Fruit fly (Drosophila melanogaster): ENCODE measurements around the gene CG44815.

- TF ChIP-seq CG32121 (GFP tag; IDR thresholded peaks at IDR 0.05), result no peak
- no peak for TF ChIP-seq CG10348 (GFP tag; IDR thresholded peaks at IDR 0.05)
- TF ChIP-seq CG4496 (GFP tag; IDR thresholded peaks at IDR 0.05), result no peak
- no peak for TF ChIP-seq EcR (GFP tag; optimal IDR thresholded peaks at IDR 0.05)
- TF ChIP-seq CG8159 (tag; optimal IDR thresholded peaks at IDR 0.05), result no peak
- TF ChIP-seq CG34367 (tag; optimal IDR thresholded peaks at IDR 0.05), result no peak
- no peak for TF ChIP-seq CG8301 (tag; optimal IDR thresholded peaks at IDR 0.05)
- no peak for TF ChIP-seq fd96Ca (GFP tag; IDR thresholded peaks at IDR 0.05)
- TF ChIP-seq rn (GFP tag; IDR thresholded peaks at IDR 0.05), result no peak
- TF ChIP-seq Ets98B (GFP tag; IDR thresholded peaks at IDR 0.05), result no peak
- no peak for TF ChIP-seq CG17806 (tag; optimal IDR thresholded peaks at IDR 0.05)
- TF ChIP-seq Pif1A (GFP tag; optimal IDR thresholded peaks at IDR 0.05), result no peak
- no peak for TF ChIP-seq D1 (tag; optimal IDR thresholded peaks at IDR 0.05)
- no peak for TF ChIP-seq gl (tag; optimal IDR thresholded peaks at IDR 0.05)
Observed at dm6 chrX:9478756-9479155, 32.7 kb upstream of the CG44815 start.

All from whole organism, pupa.